Fruit fly (Drosophila melanogaster) whole organism, embryonic: ENCODE data around the gene Ms.

Experiments used
- CG10979 ChIP-seq: fragments of 200-800 bp; sonication (Bioruptor generic); optimal IDR thresholded peaks from 2 replicates; lab custom pipeline; 2018; ENCODE audit warnings: missing biosample characterization, mild to moderate bottlenecking, missing genetic modification characterization, moderate library complexity
- CG18619 ChIP-seq: fragments of 200-800 bp; sonication (Bioruptor generic); optimal IDR thresholded peaks from 3 replicates; lab custom pipeline; 2017; ENCODE audit warnings: missing biosample characterization, mild to moderate bottlenecking, missing genetic modification characterization
- CG2199 ChIP-seq: fragments of 200-800 bp; sonication (Bioruptor generic); IDR thresholded peaks from 3 replicates; pipeline ENCODE4 v1.3.6; 2022; ENCODE audit warnings: missing biosample characterization, missing genetic modification characterization
- CG7786 ChIP-seq: fragments of 200-800 bp; sonication (Bioruptor generic); optimal IDR thresholded peaks from 2 replicates; lab custom pipeline; 2016; ENCODE audit warnings: missing biosample characterization, missing genetic modification characterization
- Kr ChIP-seq: fragments of 200-800 bp; sonication (Bioruptor generic); optimal IDR thresholded peaks from 2 replicates; lab custom pipeline; 2017; ENCODE audit warnings: missing biosample characterization, mild to moderate bottlenecking, missing genetic modification characterization
- Mad ChIP-seq: fragments of 200-800 bp; sonication (Bioruptor generic); optimal IDR thresholded peaks from 2 replicates; lab custom pipeline; 2016; ENCODE audit warnings: missing biosample characterization, missing genetic modification characterization
- Sin3A ChIP-seq: fragments of >200 bp; optimal IDR thresholded peaks from 2 replicates; lab custom pipeline; 2018
- ci ChIP-seq: fragments of 200-800 bp; sonication (Bioruptor generic); IDR thresholded peaks from 3 replicates; pipeline ENCODE4 v1.3.6; 2022; ENCODE audit warnings: missing biosample characterization, missing genetic modification characterization
- dan ChIP-seq: fragments of 200-800 bp; sonication (Bioruptor generic); IDR thresholded peaks from 2 replicates; pipeline ENCODE4 v1.3.6; 2022; ENCODE audit warnings: missing biosample characterization, missing genetic modification characterization
- fru ChIP-seq: fragments of >200 bp; optimal IDR thresholded peaks from 2 replicates; lab custom pipeline; 2017
- hb ChIP-seq: fragments of 200-800 bp; sonication (Bioruptor generic); IDR thresholded peaks from 3 replicates; pipeline ENCODE4 v1.3.6; 2022; ENCODE audit warnings: missing biosample characterization, missing genetic modification characterization; ENCODE audit not compliant: partially characterized antibody
- her ChIP-seq: fragments of 200-800 bp; sonication (Bioruptor generic); optimal IDR thresholded peaks from 2 replicates; lab custom pipeline; 2016; ENCODE audit warnings: missing biosample characterization, missing genetic modification characterization
- slou ChIP-seq: fragments of 200-800 bp; sonication (Bioruptor generic); optimal IDR thresholded peaks from 3 replicates; lab custom pipeline; 2016; ENCODE audit warnings: missing biosample characterization, missing genetic modification characterization

dm6 chr3R:24294299-24294698 lies 47.1 kb upstream of the Ms start, which contains the start of gene CG5715:
- no peak for TF ChIP-seq CG10979 (tag; lab: Kevin White, UChicago)
- no peak for TF ChIP-seq her
- no peak for TF ChIP-seq fru (lab: Kevin White, UChicago)
- no peak for TF ChIP-seq ci
- no peak for TF ChIP-seq CG2199 (GFP tag; lab: Robert Waterston, UW)
- no peak for TF ChIP-seq Mad
- no peak for TF ChIP-seq Sin3A (lab: Kevin White, UChicago)
- TF ChIP-seq Kr (GFP tag; lab: Kevin White, UChicago), result no peak
- TF ChIP-seq hb, result no peak
- TF ChIP-seq CG18619 (GFP tag; lab: Kevin White, UChicago), result no peak
- no peak for TF ChIP-seq slou (GFP tag; lab: Kevin White, UChicago)
- TF ChIP-seq CG7786 (GFP tag; lab: Kevin White, UChicago), result no peak
- no peak for TF ChIP-seq dan
